Fruit fly (Drosophila melanogaster) Kc167 (cell line): ENCODE measurements around the gene Nubp2.
"Not testable (repeated sequence)": the region's sequence is repeated elsewhere in the genome, so short reads cannot be mapped to it uniquely, and the experiment has no call there.

Experiments
- Myc ChIP-seq: fragments of >200 bp; optimal IDR thresholded peaks from 2 replicates; lab custom pipeline; 2017; ENCODE audit warnings: missing external identifiers
- Sin3A ChIP-seq: fragments of >200 bp; optimal IDR thresholded peaks from 2 replicates; lab custom pipeline; 2018; ENCODE audit warnings: missing external identifiers
- h ChIP-seq: fragments of >200 bp; optimal IDR thresholded peaks from 3 replicates; lab custom pipeline; 2018; ENCODE audit warnings: missing external identifiers
- insv ChIP-seq: fragments of >200 bp; optimal IDR thresholded peaks from 3 replicates; lab custom pipeline; 2018; ENCODE audit warnings: missing external identifiers
- psq ChIP-seq: fragments of >200 bp; optimal IDR thresholded peaks from 2 replicates; lab custom pipeline; 2017; ENCODE audit warnings: missing external identifiers
- ttk ChIP-seq: sonication (Bioruptor generic); optimal IDR thresholded peaks from 2 replicates; lab custom pipeline; 2017; ENCODE audit warnings: missing external identifiers

Nubp2 gene

DNA sequence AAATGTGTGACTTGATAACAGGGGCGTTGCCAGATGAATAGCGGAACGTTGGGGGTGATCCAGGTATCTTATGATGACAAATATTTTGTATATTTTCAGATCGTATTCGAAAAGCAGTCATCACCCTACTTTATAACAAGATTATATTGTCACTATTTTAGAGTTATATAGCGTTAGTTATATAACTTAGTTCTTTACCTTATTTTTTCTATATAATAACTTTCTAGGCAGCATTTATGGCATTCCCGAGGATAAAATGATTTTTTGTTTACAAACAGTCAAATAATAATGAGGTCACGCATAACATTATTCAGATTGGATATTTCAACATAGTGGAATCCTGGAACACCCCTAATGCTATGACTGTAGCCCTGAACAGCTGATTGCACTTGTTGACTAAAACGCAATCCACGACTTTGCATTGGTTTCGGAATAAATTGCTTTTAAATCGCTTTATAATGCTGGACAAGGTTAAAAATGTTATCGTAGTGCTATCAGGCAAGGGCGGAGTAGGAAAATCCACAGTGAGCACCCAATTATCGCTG is at the start of gene Nubp2:
Gene Nubp2, plus strand, starts transcription at position 381 of the 545 bp plus-strand sequence.
- no peak for TF ChIP-seq insv (lab: Kevin White, UChicago)
- no peak for TF ChIP-seq psq
- TF ChIP-seq Sin3A (lab: Kevin White, UChicago), result no peak

DNA sequence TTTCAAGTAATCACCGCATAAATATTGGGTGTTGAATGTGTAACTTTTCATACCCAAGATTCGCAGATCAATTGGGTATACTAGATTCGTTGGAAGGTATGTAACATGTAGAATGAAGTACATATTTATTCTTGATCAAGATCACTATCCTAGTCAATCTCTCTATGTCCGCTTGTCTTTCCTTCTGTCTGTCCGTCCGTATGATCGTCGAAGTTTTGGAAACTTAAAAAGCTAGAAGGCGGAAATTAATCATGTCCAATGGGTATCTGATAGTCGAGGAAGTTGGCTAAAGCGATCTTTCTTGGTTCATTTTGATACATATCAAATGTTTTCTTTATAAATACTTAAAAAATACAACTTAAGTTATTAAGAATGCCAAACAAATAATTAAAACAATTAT is 38.7 kb upstream of the Nubp2 start:
- no peak for TF ChIP-seq Sin3A (lab: Kevin White, UChicago)
- TF ChIP-seq h (lab: Kevin White, UChicago), result no peak
- TF ChIP-seq insv (lab: Kevin White, UChicago), result no peak
- no peak for TF ChIP-seq Myc
- no peak for TF ChIP-seq psq
- no peak for TF ChIP-seq ttk (lab: Kevin White, UChicago)

dm6 chr3L:20491525-20492132 is 34.7 kb upstream of the Nubp2 start, which contains the start of gene ND-39:
ND-39 (plus strand) TSS chr3L:20492082.
- no peak for TF ChIP-seq psq
- no peak for TF ChIP-seq insv (lab: Kevin White, UChicago)
- no peak for TF ChIP-seq h (lab: Kevin White, UChicago)
- TF ChIP-seq ttk (lab: Kevin White, UChicago), result no peak
- TF ChIP-seq Myc, result no peak
- TF ChIP-seq Sin3A (lab: Kevin White, UChicago), result no peak

- no peak for TF ChIP-seq psq
- no peak for TF ChIP-seq h (lab: Kevin White, UChicago)
- no peak for TF ChIP-seq insv (lab: Kevin White, UChicago)
- TF ChIP-seq Myc, result no peak
- no peak for TF ChIP-seq Sin3A (lab: Kevin White, UChicago)
- no peak for TF ChIP-seq ttk (lab: Kevin White, UChicago)
These were observed 32.7 kb upstream of the Nubp2 start for dm6 chr3L:20493417-20494261.

- TF ChIP-seq Myc, result no peak
- no peak for TF ChIP-seq Sin3A (lab: Kevin White, UChicago)
- no peak for TF ChIP-seq h (lab: Kevin White, UChicago)
- no peak for TF ChIP-seq psq
- no peak for TF ChIP-seq insv (lab: Kevin White, UChicago)
- no peak for TF ChIP-seq ttk (lab: Kevin White, UChicago)
These were observed 32.1 kb upstream of the Nubp2 start for dm6 chr3L:20494262-20494601.

- TF ChIP-seq h (lab: Kevin White, UChicago), result no peak
- TF ChIP-seq Sin3A (lab: Kevin White, UChicago), result no peak
- TF ChIP-seq Myc, result no peak
- TF ChIP-seq insv (lab: Kevin White, UChicago), result no peak
- TF ChIP-seq ttk (lab: Kevin White, UChicago), result no peak
- TF ChIP-seq psq, result no peak
These were observed 31.4 kb upstream of the Nubp2 start, which contains the start of gene ZnT77C for dm6 chr3L:20494780-20495591. ZnT77C (minus strand) TSS chr3L:20494921.

- TF ChIP-seq insv (lab: Kevin White, UChicago), result no peak
These were observed 29.0 kb upstream of the Nubp2 start, which contains the start of gene CG32425 for dm6 chr3L:20497124-20497996. CG32425 (plus strand) TSS chr3L:20497323.

DNA sequence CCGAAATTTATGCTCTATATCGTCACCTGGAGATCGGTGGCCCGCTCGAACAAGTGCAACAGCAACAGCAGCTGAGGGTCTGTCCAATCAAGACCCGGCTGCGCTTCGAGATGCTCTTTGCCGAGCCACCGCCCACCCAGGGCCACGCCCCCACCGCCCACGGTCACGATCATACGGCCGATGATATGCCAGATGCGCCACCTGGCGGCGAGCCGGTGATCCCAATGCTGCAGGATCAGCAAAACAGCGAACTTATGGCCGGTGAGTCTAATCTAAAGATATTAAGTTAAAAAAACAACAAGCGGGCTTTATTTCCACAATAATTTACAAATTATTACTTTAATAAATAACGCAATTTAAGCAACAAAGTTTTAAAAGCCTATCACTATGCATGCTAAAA is 28.2 kb upstream of the Nubp2 start:
- TF ChIP-seq Myc (no peak), insv (lab: Kevin White, UChicago) (no peak), h (lab: Kevin White, UChicago) (no peak), Sin3A (lab: Kevin White, UChicago) (no peak), ttk (lab: Kevin White, UChicago) (no peak), psq (no peak)

DNA sequence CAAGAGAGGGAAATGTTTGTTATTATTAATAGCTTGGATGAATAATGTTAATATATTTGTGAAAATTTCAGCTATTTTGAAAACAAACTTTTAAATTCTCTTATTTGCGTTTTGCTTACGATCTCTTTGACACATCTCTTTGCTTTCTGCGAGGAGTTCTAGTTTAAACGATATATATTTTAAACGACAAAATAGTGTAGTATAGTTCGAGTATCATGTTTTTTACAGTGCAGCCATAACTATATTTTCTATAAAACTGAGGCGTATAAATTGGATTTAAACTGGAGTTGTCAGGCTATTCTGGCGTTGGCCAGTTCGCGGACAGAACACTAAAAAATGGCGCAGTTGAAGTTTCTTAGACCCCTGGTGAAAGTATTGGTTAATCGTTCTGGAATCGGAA is 26.8 kb upstream of the Nubp2 start, which contains the start of gene CG18281:
Gene CG18281, plus strand, starts transcription at position 301 of the 400 bp plus-strand sequence.
- TF ChIP-seq psq; ttk (lab: Kevin White, UChicago); insv (lab: Kevin White, UChicago): not testable (repeated sequence)

DNA sequence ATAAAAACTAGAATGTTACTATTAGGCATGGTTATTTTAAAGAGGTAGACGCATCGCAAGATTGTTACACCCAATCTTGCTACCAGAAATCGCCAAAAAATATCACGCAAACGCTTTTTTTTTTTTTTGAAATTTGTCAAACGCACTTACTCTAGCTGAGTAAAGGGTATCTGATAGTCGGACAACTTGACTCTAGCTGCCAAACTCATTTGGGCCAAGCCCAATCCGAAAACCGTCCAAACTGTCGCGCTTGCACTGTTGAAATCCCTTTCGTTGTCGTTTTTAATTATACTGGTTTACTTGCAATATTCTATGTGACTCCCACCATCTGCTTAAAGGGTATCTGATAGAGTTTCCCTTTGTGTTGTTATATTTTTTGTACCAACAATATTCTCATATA is 23.1 kb upstream of the Nubp2 start:
- no peak for TF ChIP-seq insv (lab: Kevin White, UChicago)
- no peak for TF ChIP-seq psq
- no peak for TF ChIP-seq Sin3A (lab: Kevin White, UChicago)
- no peak for TF ChIP-seq ttk (lab: Kevin White, UChicago)
- no peak for TF ChIP-seq h (lab: Kevin White, UChicago)
- TF ChIP-seq Myc, result no peak

DNA sequence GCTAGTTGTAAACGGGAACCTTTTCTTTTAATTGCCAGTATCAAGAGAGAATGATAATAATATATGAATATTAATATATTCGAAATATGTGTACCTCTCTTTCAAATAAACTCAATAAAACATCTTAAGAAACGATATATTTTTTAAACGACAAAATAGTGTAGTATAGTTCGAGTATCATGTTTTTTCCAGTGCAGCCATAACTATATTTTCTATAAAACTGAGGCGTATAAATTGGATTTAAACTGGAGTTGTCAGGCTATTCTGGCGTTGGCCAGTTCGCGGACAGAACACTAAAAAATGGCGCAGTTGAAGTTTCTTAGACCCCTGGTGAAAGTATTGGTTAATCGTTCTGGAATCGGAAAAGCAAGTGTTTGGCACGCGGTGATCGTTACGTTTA is 22.5 kb upstream of the Nubp2 start, which contains the start of gene CG17637:
Gene CG17637, plus strand, starts transcription at position 301 of the 400 bp plus-strand sequence.
- not testable (repeated sequence) for TF ChIP-seq Myc; ttk (lab: Kevin White, UChicago); insv (lab: Kevin White, UChicago)
